Fruit fly (Drosophila melanogaster): Measurements from ENCODE around the gene CG14000.

- TF ChIP-seq fru (GFP tag; optimal IDR thresholded peaks at IDR 0.05) (no peak), Abd-B (GFP tag; optimal IDR thresholded peaks at IDR 0.05) (no peak), HLH106 (tag; optimal IDR thresholded peaks at IDR 0.05) (no peak), h (GFP tag; optimal IDR thresholded peaks at IDR 0.05) (no peak), Sp1 (GFP tag; optimal IDR thresholded peaks at IDR 0.05) (no peak)
Observed at dm6 chr2L:5945651-5946547, 35.8 kb upstream of the CG14000 start.

Measured in whole organism, wandering third instar larva.